Fruit fly (Drosophila melanogaster) whole organism, embryonic: ENCODE measurements around the gene Kdm5.

Experiments used
- Adf1 ChIP-seq: fragments of 200-800 bp; sonication (Bioruptor generic); IDR thresholded peaks from 2 replicates; pipeline ENCODE4 v1.3.6; 2022; ENCODE audit warnings: missing biosample characterization, missing genetic modification characterization
- Asciz ChIP-seq: fragments of 200-800 bp; sonication (Bioruptor generic); optimal IDR thresholded peaks from 2 replicates; lab custom pipeline; 2017; ENCODE audit warnings: missing biosample characterization, mild to moderate bottlenecking, missing genetic modification characterization, missing genetic modification reagents
- Awh ChIP-seq: fragments of 200-800 bp; sonication (Bioruptor generic); IDR thresholded peaks from 2 replicates; pipeline ENCODE4, ENCODE4 v1.3.6; 2022; ENCODE audit warnings: missing biosample characterization, missing genetic modification characterization
- CG10267 ChIP-seq: fragments of 200-800 bp; sonication (Bioruptor generic); optimal IDR thresholded peaks from 2 replicates; lab custom pipeline; 2018; ENCODE audit warnings: missing biosample characterization, mild to moderate bottlenecking, missing genetic modification characterization, moderate library complexity
- CG11093 ChIP-seq: fragments of 200-800 bp; sonication (Bioruptor generic); IDR thresholded peaks from 3 replicates; pipeline ENCODE4 v1.3.6; 2022; ENCODE audit warnings: missing biosample characterization, missing genetic modification characterization
- CG11398 ChIP-seq: fragments of 200-800 bp; sonication (Bioruptor generic); optimal IDR thresholded peaks from 2 replicates; lab custom pipeline; 2016; ENCODE audit warnings: missing biosample characterization, missing genetic modification characterization
- CG11504 ChIP-seq: fragments of 200-800 bp; sonication (Bioruptor generic); optimal IDR thresholded peaks from 3 replicates; lab custom pipeline; 2019; ENCODE audit warnings: missing biosample characterization, mild to moderate bottlenecking, missing genetic modification characterization, moderate library complexity
- CG11696 ChIP-seq: fragments of 200-800 bp; sonication (Bioruptor generic); IDR thresholded peaks from 2 replicates; pipeline ENCODE4 v1.3.6; 2022; ENCODE audit warnings: missing biosample characterization, missing genetic modification characterization
- CG13624 ChIP-seq: fragments of 200-800 bp; sonication (Bioruptor generic); optimal IDR thresholded peaks from 2 replicates; lab custom pipeline; 2016; ENCODE audit warnings: missing biosample characterization, missing genetic modification characterization
- CG15601 ChIP-seq: fragments of 200-800 bp; sonication (Bioruptor generic); optimal IDR thresholded peaks from 3 replicates; lab custom pipeline; 2019; ENCODE audit warnings: missing biosample characterization, mild to moderate bottlenecking, missing genetic modification characterization, moderate library complexity
- CG17186 ChIP-seq: fragments of 200-800 bp; sonication (Bioruptor generic); optimal IDR thresholded peaks from 3 replicates; lab custom pipeline; 2017; ENCODE audit warnings: missing biosample characterization, missing genetic modification reagents, missing genetic modification characterization
- CG17328 ChIP-seq: fragments of 200-800 bp; sonication (Bioruptor generic); IDR thresholded peaks from 2 replicates; pipeline ENCODE4 v1.3.6; 2022; ENCODE audit warnings: missing biosample characterization, missing genetic modification characterization
- CG17612 ChIP-seq: fragments of 200-800 bp; sonication (Bioruptor generic); IDR thresholded peaks from 2 replicates; pipeline ENCODE4 v1.3.6; 2022; ENCODE audit warnings: missing biosample characterization, missing genetic modification characterization
- CG18476 ChIP-seq: fragments of 200-800 bp; sonication (Bioruptor generic); optimal IDR thresholded peaks from 2 replicates; lab custom pipeline; 2016; ENCODE audit warnings: missing biosample characterization, mild to moderate bottlenecking, missing genetic modification characterization
- CG2116 ChIP-seq: fragments of 200-800 bp; sonication (Bioruptor generic); optimal IDR thresholded peaks from 3 replicates; lab custom pipeline; 2018; ENCODE audit warnings: missing biosample characterization, mild to moderate bottlenecking, missing genetic modification characterization
- CG31365 ChIP-seq: fragments of 200-800 bp; sonication (Bioruptor generic); optimal IDR thresholded peaks from 2 replicates; lab custom pipeline; 2018; ENCODE audit warnings: missing biosample characterization, mild to moderate bottlenecking, missing genetic modification characterization
- CG31388 ChIP-seq: fragments of 200-800 bp; sonication (Bioruptor generic); optimal IDR thresholded peaks from 2 replicates; lab custom pipeline; 2016; ENCODE audit warnings: missing biosample characterization, missing genetic modification characterization
- CG33213 ChIP-seq: fragments of 200-800 bp; sonication (Bioruptor generic); optimal IDR thresholded peaks from 3 replicates; lab custom pipeline; 2016; ENCODE audit warnings: missing biosample characterization, missing genetic modification characterization
- CG34422 ChIP-seq: fragments of 200-800 bp; sonication (Bioruptor generic); IDR thresholded peaks from 3 replicates; pipeline ENCODE4 v1.3.6; 2022; ENCODE audit warnings: missing biosample characterization, missing genetic modification characterization
- CG43689 ChIP-seq: fragments of 200-800 bp; sonication (Bioruptor generic); IDR thresholded peaks from 2 replicates; pipeline ENCODE4 v1.3.6; 2022; ENCODE audit warnings: missing biosample characterization, missing genetic modification characterization
- CG6272 ChIP-seq: fragments of 200-800 bp; sonication (Bioruptor generic); IDR thresholded peaks from 2 replicates; pipeline ENCODE4 v1.3.6; 2022; ENCODE audit warnings: missing biosample characterization, missing genetic modification characterization
- CG7963 ChIP-seq: fragments of 200-800 bp; sonication (Bioruptor generic); IDR thresholded peaks from 3 replicates; pipeline ENCODE4 v1.3.6; 2022; ENCODE audit warnings: missing biosample characterization, missing genetic modification characterization; ENCODE audit not compliant: partially characterized antibody
- CG8089 ChIP-seq: fragments of 200-800 bp; sonication (Bioruptor generic); optimal IDR thresholded peaks from 3 replicates; lab custom pipeline; 2016; ENCODE audit warnings: missing biosample characterization, missing genetic modification characterization
- CG9215 ChIP-seq: fragments of 200-800 bp; sonication (Bioruptor generic); IDR thresholded peaks from 2 replicates; pipeline ENCODE4 v1.3.6; 2022; ENCODE audit warnings: missing biosample characterization, missing genetic modification characterization
- CkIIα-i1 ChIP-seq: fragments of 200-800 bp; sonication (Bioruptor generic); IDR thresholded peaks from 2 replicates; pipeline ENCODE4 v1.3.6; 2022; ENCODE audit warnings: missing biosample characterization, missing genetic modification characterization
- D19A ChIP-seq: fragments of 200-800 bp; optimal IDR thresholded peaks from 3 replicates; lab custom pipeline; 2019; ENCODE audit warnings: missing biosample characterization, mild to moderate bottlenecking, missing genetic modification characterization, moderate library complexity
- Dip3 ChIP-seq: fragments of 200-800 bp; sonication (Bioruptor generic); optimal IDR thresholded peaks from 3 replicates; lab custom pipeline; 2016; ENCODE audit warnings: missing biosample characterization, missing genetic modification characterization
- MBD-R2 ChIP-seq: fragments of 200-800 bp; sonication (Bioruptor generic); IDR thresholded peaks from 2 replicates; pipeline ENCODE4 v1.3.6; 2022; ENCODE audit warnings: missing biosample characterization, missing genetic modification characterization
- Max ChIP-seq: fragments of 200-800 bp; sonication (Bioruptor generic); optimal IDR thresholded peaks from 2 replicates; lab custom pipeline; 2016; ENCODE audit warnings: missing biosample characterization, mild to moderate bottlenecking, missing genetic modification characterization
- Myb ChIP-seq: fragments of 200-800 bp; sonication (Bioruptor generic); optimal IDR thresholded peaks from 2 replicates; lab custom pipeline; 2016; ENCODE audit warnings: missing biosample characterization, missing genetic modification characterization
- Sry-β ChIP-seq: fragments of 200-800 bp; sonication (Bioruptor generic); optimal IDR thresholded peaks from 2 replicates; lab custom pipeline; 2018; ENCODE audit warnings: missing biosample characterization, mild to moderate bottlenecking, missing genetic modification characterization, moderate library complexity
- Trl ChIP-seq, 3 experiments: fragments of >200 bp in 2 of 3; fragments of 200-800 bp in 1 of 3; sonication (Bioruptor generic) in 1 of 3; optimal IDR thresholded peaks; 2 replicates in 1 of 3; 3 replicates in 2 of 3; lab custom pipeline; 2016 to 2017; ENCODE audit warnings: missing biosample characterization in 1 of 3, missing genetic modification characterization in 1 of 3
- ato ChIP-seq: fragments of 200-800 bp; sonication (Bioruptor generic); IDR thresholded peaks from 2 replicates; pipeline ENCODE4 v1.3.6; 2022; ENCODE audit warnings: missing biosample characterization, missing genetic modification characterization; ENCODE audit not compliant: partially characterized antibody
- az2 ChIP-seq: fragments of 200-800 bp; sonication (Bioruptor generic); optimal IDR thresholded peaks from 3 replicates; lab custom pipeline; 2016; ENCODE audit warnings: missing biosample characterization, missing genetic modification characterization
- bsh ChIP-seq, 2 experiments: fragments of 200-800 bp; sonication (Bioruptor generic); optimal IDR thresholded peaks; 2 replicates each; lab custom pipeline; 2017 to 2018; ENCODE audit warnings: mild to moderate bottlenecking in 2 of 2, missing biosample characterization in 2 of 2, missing genetic modification characterization in 2 of 2, moderate library complexity in 1 of 2
- cas ChIP-seq: fragments of 200-800 bp; sonication (Bioruptor generic); IDR thresholded peaks from 2 replicates; pipeline ENCODE4 v1.3.6; 2022; ENCODE audit warnings: missing biosample characterization, missing genetic modification characterization
- dmrt11E ChIP-seq: fragments of 200-800 bp; sonication (Bioruptor generic); optimal IDR thresholded peaks from 3 replicates; lab custom pipeline; 2018; ENCODE audit warnings: missing biosample characterization, mild to moderate bottlenecking, missing genetic modification characterization, moderate library complexity
- dmrt99B ChIP-seq: fragments of 200-800 bp; sonication (Bioruptor generic); optimal IDR thresholded peaks from 2 replicates; lab custom pipeline; 2018; ENCODE audit warnings: missing biosample characterization, mild to moderate bottlenecking, missing genetic modification characterization, moderate library complexity
- ems ChIP-seq: fragments of 200-800 bp; sonication (Bioruptor generic); optimal IDR thresholded peaks from 3 replicates; lab custom pipeline; 2016; ENCODE audit warnings: missing biosample characterization, missing genetic modification characterization
- knrl ChIP-seq: fragments of 200-800 bp; sonication (Bioruptor generic); IDR thresholded peaks from 3 replicates; pipeline ENCODE4 v1.3.6; 2022; ENCODE audit warnings: missing biosample characterization, missing genetic modification characterization; ENCODE audit not compliant: partially characterized antibody
- lola ChIP-seq, 3 experiments: fragments of >200 bp in 2 of 3; fragments of 200-800 bp in 1 of 3; sonication (Bioruptor generic) in 1 of 3; optimal IDR thresholded peaks; 2 replicates each; lab custom pipeline; 2017 to 2019; ENCODE audit warnings: missing biosample characterization in 3 of 3, missing genetic modification characterization in 3 of 3, mild to moderate bottlenecking in 1 of 3, moderate library complexity in 1 of 3
- mld ChIP-seq: fragments of 200-800 bp; sonication (Bioruptor generic); IDR thresholded peaks from 3 replicates; pipeline ENCODE4 v1.3.6; 2022; ENCODE audit warnings: missing biosample characterization, missing genetic modification characterization; ENCODE audit not compliant: partially characterized antibody
- run ChIP-seq: fragments of 200-800 bp; sonication (Bioruptor generic); optimal IDR thresholded peaks from 3 replicates; lab custom pipeline; 2018; ENCODE audit warnings: missing biosample characterization, mild to moderate bottlenecking, missing genetic modification characterization
- sd ChIP-seq: fragments of 200-800 bp; sonication (Bioruptor generic); optimal IDR thresholded peaks from 3 replicates; lab custom pipeline; 2018; ENCODE audit warnings: missing biosample characterization, mild to moderate bottlenecking, missing genetic modification characterization, moderate library complexity
- seq ChIP-seq: fragments of 200-800 bp; sonication (Bioruptor generic); IDR thresholded peaks from 2 replicates; pipeline ENCODE4 v1.3.6; 2022; ENCODE audit warnings: missing biosample characterization, missing genetic modification characterization
- sr ChIP-seq: fragments of 200-800 bp; sonication (Bioruptor generic); IDR thresholded peaks from 3 replicates; pipeline ENCODE4 v1.3.6; 2022; ENCODE audit warnings: missing biosample characterization, missing genetic modification characterization
- stwl ChIP-seq: fragments of 200-800 bp; sonication (Bioruptor generic); optimal IDR thresholded peaks from 3 replicates; lab custom pipeline; 2018; ENCODE audit warnings: missing biosample characterization, mild to moderate bottlenecking, missing genetic modification characterization, moderate library complexity
- tap ChIP-seq: fragments of 200-800 bp; optimal IDR thresholded peaks from 3 replicates; lab custom pipeline; 2019; ENCODE audit warnings: missing biosample characterization, mild to moderate bottlenecking, missing genetic modification characterization, moderate library complexity
- tgo ChIP-seq: fragments of 200-800 bp; sonication (Bioruptor generic); IDR thresholded peaks from 3 replicates; pipeline ENCODE4 v1.3.6; 2022; ENCODE audit warnings: missing biosample characterization, missing genetic modification characterization
- usp ChIP-seq: fragments of >200 bp; optimal IDR thresholded peaks from 2 replicates; lab custom pipeline; 2017; ENCODE audit warnings: missing biosample characterization, missing genetic modification characterization
- yki ChIP-seq: fragments of >200 bp; optimal IDR thresholded peaks from 3 replicates; lab custom pipeline; 2018

The Kdm5 gene

DNA sequence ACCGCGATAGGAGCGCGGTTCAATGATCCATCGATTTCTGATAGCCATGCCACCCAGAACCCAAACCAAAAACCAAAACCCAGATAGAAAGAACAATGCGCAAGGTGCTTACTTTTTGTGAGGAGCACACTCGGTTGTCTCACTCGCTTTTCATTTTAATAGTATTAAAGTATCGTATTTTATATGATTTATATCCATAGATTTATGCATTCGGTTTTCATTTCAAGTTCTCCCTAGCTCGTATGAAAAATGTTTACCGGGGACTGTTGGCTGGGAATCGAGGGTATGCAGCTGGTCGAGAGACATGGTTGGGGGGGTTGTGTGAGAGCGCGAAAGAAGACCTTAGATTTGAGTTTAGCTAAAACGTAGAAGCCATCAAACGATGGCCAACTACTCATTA, 27.3 kb downstream of the Kdm5 start (continued):
- TF ChIP-seq CG11504 (tag; lab: Kevin White, UChicago) = peak; percentile 43
- TF ChIP-seq CG34422 (GFP tag; lab: Robert Waterston, UW) = no peak
- TF ChIP-seq seq (GFP tag; lab: Robert Waterston, UW) = peak; percentile 63
- TF ChIP-seq CG8089 = no peak
- no peak for TF ChIP-seq mld (GFP tag; lab: Robert Waterston, UW)
- TF ChIP-seq CG6272 (GFP tag; lab: Robert Waterston, UW) = no peak
- TF ChIP-seq CG10267 (tag; lab: Kevin White, UChicago) = no peak
- no peak for TF ChIP-seq CG43689 (GFP tag; lab: Robert Waterston, UW)
- TF ChIP-seq Myb (GFP tag; lab: Kevin White, UChicago) = no peak
- 0 out of 3 replicates have a peak, but pooled peaks have one; percentile 31 for TF ChIP-seq CG11093 (GFP tag; lab: Robert Waterston, UW)
- TF ChIP-seq Max = no peak
- TF ChIP-seq sr (GFP tag; lab: Robert Waterston, UW) = no peak
- no peak for TF ChIP-seq usp (GFP tag; lab: Kevin White, UChicago)
- TF ChIP-seq CG17612 (GFP tag; lab: Robert Waterston, UW) = no peak
- no peak for TF ChIP-seq MBD-R2 (GFP tag; lab: Robert Waterston, UW)
- peak in 1 of 3 experiments; percentile 6 for TF ChIP-seq lola (GFP tag; optimal IDR thresholded peaks at IDR 0.05; lab: Kevin White, UChicago)
- TF ChIP-seq CG2116 (GFP tag; lab: Kevin White, UChicago) = peak; percentile 4
- no peak for TF ChIP-seq knrl
- no peak for TF ChIP-seq ato (GFP tag; lab: Robert Waterston, UW)
- TF ChIP-seq Trl (optimal IDR thresholded peaks at IDR 0.05; lab: Kevin White, UChicago) = no peak
- no peak for TF ChIP-seq Trl (GFP tag; optimal IDR thresholded peaks at IDR 0.05; lab: Kevin White, UChicago)
- TF ChIP-seq yki (lab: Kevin White, UChicago) = no peak
- TF ChIP-seq tgo (GFP tag; lab: Robert Waterston, UW) = peak; percentile 76
- peak; percentile 41; the same call in 1 of the 2 replicates for TF ChIP-seq CG17328 (GFP tag; lab: Robert Waterston, UW)
- peak; percentile 50 for TF ChIP-seq ems (GFP tag; lab: Kevin White, UChicago)
- peak; percentile 8 for TF ChIP-seq CG13624 (GFP tag; lab: Kevin White, UChicago)
- no peak for TF ChIP-seq CG11398 (GFP tag; lab: Kevin White, UChicago)
- TF ChIP-seq CG17186 (GFP tag; lab: Kevin White, UChicago) = no peak
- peak; percentile 17 for TF ChIP-seq dmrt11E
- no peak for TF ChIP-seq Adf1
- no peak for TF ChIP-seq Dip3 (GFP tag; lab: Kevin White, UChicago)
- TF ChIP-seq sd (tag; lab: Kevin White, UChicago) = no peak
- TF ChIP-seq CkIIα-i1 = no peak
- TF ChIP-seq CG33213 (GFP tag; lab: Kevin White, UChicago) = no peak
- 0 out of 2 replicates have a peak, but pooled peaks have one; percentile 34 for TF ChIP-seq cas (GFP tag; lab: Robert Waterston, UW)
- peak; percentile 16 for TF ChIP-seq az2 (GFP tag; lab: Kevin White, UChicago)
- no peak for TF ChIP-seq tap (tag; lab: Kevin White, UChicago)
- peak; percentile 12 for TF ChIP-seq CG18476 (GFP tag; lab: Kevin White, UChicago)
- TF ChIP-seq CG31365 (tag; lab: Kevin White, UChicago) = no peak
- peak; percentile 54 for TF ChIP-seq dmrt99B (tag; lab: Kevin White, UChicago)
- peak; percentile 28; the same call in 1 of the 2 replicates for TF ChIP-seq CG9215 (GFP tag; lab: Robert Waterston, UW)
- TF ChIP-seq Awh (GFP tag; lab: Robert Waterston, UW) = no peak
- TF ChIP-seq bsh (GFP tag; optimal IDR thresholded peaks at IDR 0.05; lab: Kevin White, UChicago) = peak in 1 of 2 experiments; percentile 59
- peak; percentile 34 for TF ChIP-seq D19A (tag; lab: Kevin White, UChicago)
- TF ChIP-seq Sry-β (GFP tag; lab: Kevin White, UChicago) = no peak
- TF ChIP-seq CG11696 (GFP tag; lab: Robert Waterston, UW) = peak; percentile 53; the same call in 1 of the 2 replicates
- TF ChIP-seq CG15601 (tag; lab: Kevin White, UChicago) = peak; percentile 13
- TF ChIP-seq CG31388 (GFP tag; lab: Kevin White, UChicago) = no peak
- TF ChIP-seq CG7963 (GFP tag; lab: Robert Waterston, UW) = no peak
- no peak for TF ChIP-seq Asciz (GFP tag; lab: Kevin White, UChicago)
- TF ChIP-seq run (tag; lab: Kevin White, UChicago) = no peak
- no peak for TF ChIP-seq stwl (tag; lab: Kevin White, UChicago)
